Worm (Caenorhabditis elegans): ENCODE results near the gene pab-2.

pab-2 gene

ce11 chrX:13550890-13551289 lies 23.7 kb upstream of the pab-2 start, which contains the start of gene odr-1:
odr-1 (minus strand) TSS chrX:13550990.
- TF ChIP-seq ZK337.2 (GFP tag; IDR thresholded peaks at IDR 0.05), result no peak
- no peak for TF ChIP-seq saeg-2 (GFP tag; IDR thresholded peaks at IDR 0.05)
- no peak for TF ChIP-seq dmd-8 (GFP tag; IDR thresholded peaks at IDR 0.05)
- TF ChIP-seq Y105C5A.15 (GFP tag; IDR thresholded peaks at IDR 0.05), result no peak
- TF ChIP-seq nhr-76 (tag; optimal IDR thresholded peaks at IDR 0.05), result no peak
- no peak for TF ChIP-seq spr-3 (GFP tag; optimal IDR thresholded peaks at IDR 0.05)
- TF ChIP-seq unc-39 (tag; optimal IDR thresholded peaks at IDR 0.05), result no peak
- TF ChIP-seq mdt-29 (GFP tag; IDR thresholded peaks at IDR 0.05), result no peak
- TF ChIP-seq mdl-1 (tag; optimal IDR thresholded peaks at IDR 0.05), result no peak
- no peak for TF ChIP-seq duxl-1 (tag; optimal IDR thresholded peaks at IDR 0.05; ENCODE audit: poor library complexity)
- TF ChIP-seq set-16 (GFP tag; IDR thresholded peaks at IDR 0.05), result no peak
- no peak for TF ChIP-seq dmd-9 (GFP tag; IDR thresholded peaks at IDR 0.05)
- TF ChIP-seq F26F4.8 (GFP tag; conservative IDR thresholded peaks at IDR 0.05), result no peak
- TF ChIP-seq lin-29 (GFP tag; IDR thresholded peaks at IDR 0.05), result no peak
- no peak for TF ChIP-seq nhr-28 (tag; optimal IDR thresholded peaks at IDR 0.05)

ce11 chrX:13544544-13545021 lies 17.4 kb upstream of the pab-2 start:
- TF ChIP-seq nhr-237 (tag; optimal IDR thresholded peaks at IDR 0.05) (no peak), ama-1 (optimal IDR thresholded peaks at IDR 0.05) (peak; percentile 97), lsy-2 (tag; optimal IDR thresholded peaks at IDR 0.05) (peak in 1 of 2 experiments; percentile 30), nhr-41 (GFP tag; IDR thresholded peaks at IDR 0.05) (no peak), mep-1 (tag; optimal IDR thresholded peaks at IDR 0.05) (peak; percentile 74), sdz-12 (GFP tag; optimal IDR thresholded peaks at IDR 0.05) (no peak), zfp-3 (GFP tag; conservative IDR thresholded peaks at IDR 0.05) (peak; percentile 72; the same call in 1 of the 2 replicates), F26F4.8 (GFP tag; conservative IDR thresholded peaks at IDR 0.05) (no peak), spr-3 (GFP tag; optimal IDR thresholded peaks at IDR 0.05) (no peak), nhr-25 (tag; optimal IDR thresholded peaks at IDR 0.05; ENCODE audit: borderline replicate concordance, insufficient read depth) (no peak), aha-1 (tag) (peak; percentile 51), nhr-28 (tag; optimal IDR thresholded peaks at IDR 0.05) (peak; percentile 57), mdt-29 (GFP tag; IDR thresholded peaks at IDR 0.05) (peak; percentile 30; the same call in 1 of the 2 replicates), lin-29 (GFP tag; IDR thresholded peaks at IDR 0.05) (0 out of 2 replicates have a peak, but pooled peaks have one; percentile 8), dmd-6 (GFP tag; IDR thresholded peaks at IDR 0.05) (peak; percentile 9; the same call in 1 of the 2 replicates), dmd-9 (GFP tag; IDR thresholded peaks at IDR 0.05) (peak; percentile 58; the same call in 1 of the 2 replicates), lin-39 (tag; optimal IDR thresholded peaks at IDR 0.05) (no peak), tra-1 (GFP tag; IDR thresholded peaks at IDR 0.05) (0 out of 2 replicates have a peak, but pooled peaks have one; percentile 19), unc-62 (GFP tag; optimal IDR thresholded peaks at IDR 0.05 in 1 of 2) (peak in 1 of 2 experiments; percentile 76), unc-62 (tag; optimal IDR thresholded peaks at IDR 0.05) (no peak), daf-16 (GFP tag; optimal IDR thresholded peaks at IDR 0.05) (no peak), daf-16 (tag; optimal IDR thresholded peaks at IDR 0.05) (no peak), nhr-77 (tag; optimal IDR thresholded peaks at IDR 0.05) (no peak)

DNA sequence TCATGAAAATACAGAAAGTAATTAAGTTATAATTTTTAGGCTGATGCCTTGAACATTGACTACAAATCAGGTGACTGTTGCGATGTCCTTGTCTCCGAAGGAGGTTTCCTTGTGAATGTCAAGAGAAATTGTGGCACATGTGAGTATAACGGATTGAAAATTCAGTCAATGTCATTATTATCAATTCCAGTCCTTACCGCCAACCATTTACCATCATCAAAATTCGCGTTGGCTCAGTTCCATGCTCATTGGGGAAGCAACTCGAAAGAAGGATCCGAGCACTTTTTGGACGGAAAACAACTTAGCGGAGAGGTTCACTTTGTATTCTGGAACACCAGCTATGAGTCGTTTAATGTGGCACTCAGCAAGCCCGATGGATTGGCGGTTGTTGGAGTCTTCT lies 16.1 kb upstream of the pab-2 start:
- TF ChIP-seq ama-1 (optimal IDR thresholded peaks at IDR 0.05) (peak; percentile 95), T26A8.4 (GFP tag; IDR thresholded peaks at IDR 0.05) (no peak), aha-1 (tag) (no peak), lin-29 (GFP tag; IDR thresholded peaks at IDR 0.05) (no peak), ZK337.2 (GFP tag; IDR thresholded peaks at IDR 0.05) (no peak), gei-8 (GFP tag; optimal IDR thresholded peaks at IDR 0.05) (no peak), ceh-28 (tag; optimal IDR thresholded peaks at IDR 0.05) (no peak), F26F4.8 (GFP tag; conservative IDR thresholded peaks at IDR 0.05) (no peak), snpc-4 (tag; optimal IDR thresholded peaks at IDR 0.05) (no peak), F49E8.2 (tag; optimal IDR thresholded peaks at IDR 0.05; ENCODE audit: borderline replicate concordance) (no peak), ceh-44 (GFP tag; IDR thresholded peaks at IDR 0.05) (no peak), hlh-30 (tag; optimal IDR thresholded peaks at IDR 0.05; ENCODE audit: insufficient read depth) (peak; percentile 9)
